Worm (Caenorhabditis elegans): ENCODE data around the gene C33H5.2.

DNA sequence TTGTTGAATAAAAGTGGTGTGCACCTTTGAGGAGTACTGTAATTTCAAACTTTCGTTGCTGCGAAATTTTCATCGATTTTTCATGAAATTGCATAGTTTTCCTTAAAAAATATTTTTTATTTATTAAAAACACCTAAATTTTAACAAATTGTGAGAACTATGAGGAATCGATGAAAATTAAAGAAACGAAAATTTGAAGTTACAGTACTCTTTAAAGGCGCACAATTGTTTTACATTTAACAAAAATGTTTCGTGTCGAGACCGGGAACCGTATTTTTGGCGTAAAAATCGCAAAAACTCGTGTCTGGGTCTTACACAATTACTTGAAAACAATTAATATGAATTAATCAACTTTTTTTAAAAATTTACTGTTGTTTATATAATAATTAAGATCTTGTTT, 34.7 kb upstream of the C33H5.2 start, which contains the start of gene rdl-1:
- TF ChIP-seq nhr-237 (tag; optimal IDR thresholded peaks at IDR 0.05), result no peak
- no peak for TF ChIP-seq ztf-11 (tag; optimal IDR thresholded peaks at IDR 0.05)
- TF ChIP-seq ZK546.5 (tag; optimal IDR thresholded peaks at IDR 0.05), result no peak
- no peak for TF ChIP-seq nhr-21 (tag; optimal IDR thresholded peaks at IDR 0.05)
- no peak for TF ChIP-seq lin-13 (GFP tag; optimal IDR thresholded peaks at IDR 0.05)

Data from whole organism, L2 larva.